Worm (Caenorhabditis elegans): ENCODE measurements around the gene C06E2.5.

DNA sequence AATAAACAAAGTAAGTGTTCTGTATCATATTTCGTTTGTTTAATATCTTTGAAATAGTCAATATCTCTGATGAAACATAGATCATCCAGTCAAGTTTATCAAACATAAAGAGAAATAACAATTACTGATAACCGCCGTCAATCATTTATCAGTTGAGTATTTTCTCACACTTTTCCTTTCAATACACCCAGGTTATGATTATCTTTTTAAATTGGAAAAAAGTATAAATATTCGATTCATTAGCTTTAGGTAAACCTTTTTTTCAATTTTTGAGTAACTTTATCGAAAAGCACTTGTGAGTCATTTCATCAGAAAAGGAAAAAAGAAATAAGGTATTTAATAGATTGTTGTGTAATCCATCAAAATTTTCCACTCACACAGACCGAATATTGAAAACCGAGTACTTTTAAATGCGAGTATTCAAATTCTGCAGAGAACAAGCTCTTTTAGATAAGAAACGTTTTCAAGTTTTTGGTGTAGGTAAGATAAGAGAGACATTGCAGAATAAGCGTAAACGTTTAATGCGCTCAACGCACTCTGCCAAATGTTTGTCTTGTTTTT, 33.7 kb upstream of the C06E2.5 start:
- no peak for TF ChIP-seq flt-1 (GFP tag; IDR thresholded peaks at IDR 0.05)
- TF ChIP-seq med-1 (GFP tag; optimal IDR thresholded peaks at IDR 0.05; ENCODE audit: insufficient read depth), result no peak
- TF ChIP-seq T22C8.4 (GFP tag; IDR thresholded peaks at IDR 0.05), result no peak

Measured in whole organism, midembryonic.